Worm (Caenorhabditis elegans) whole organism, L2 larva: ENCODE results near the gene C54F6.6.

Experiments
- C34F6.9 ChIP-seq: fragments of 150-350 bp; optimal IDR thresholded peaks from 2 replicates; lab custom pipeline; 2014; ENCODE audit warnings: missing biosample characterization, missing genetic modification characterization
- F13H6.1 ChIP-seq: sonication (generic microtip); optimal IDR thresholded peaks from 2 replicates; lab custom pipeline; 2016; ENCODE audit warnings: missing genetic modification characterization, missing compliant biosample characterization
- R02D3.7 ChIP-seq: fragments of 150-350 bp; optimal IDR thresholded peaks from 2 replicates; lab custom pipeline; 2014; ENCODE audit warnings: missing biosample characterization, missing genetic modification characterization
- Y55F3AM.14 ChIP-seq: fragments of 200-800 bp; sonication (Bioruptor generic); optimal IDR thresholded peaks from 2 replicates; lab custom pipeline; 2018; ENCODE audit warnings: mild to moderate bottlenecking, missing genetic modification characterization, missing compliant biosample characterization
- ZK546.5 ChIP-seq: sonication (generic microtip); optimal IDR thresholded peaks from 2 replicates; lab custom pipeline; 2017; ENCODE audit warnings: missing biosample characterization, missing genetic modification characterization
- aly-2 ChIP-seq: fragments of 150-350 bp; optimal IDR thresholded peaks from 2 replicates; lab custom pipeline; 2014; ENCODE audit warnings: missing biosample characterization, missing genetic modification characterization
- ama-1 ChIP-seq: fragments of 150-350 bp; optimal IDR thresholded peaks from 2 replicates; lab custom pipeline; 2018; ENCODE audit warnings: inconsistent platforms
- blmp-1 ChIP-seq: sonication (generic microtip); optimal IDR thresholded peaks from 2 replicates; lab custom pipeline; 2017; ENCODE audit warnings: missing genetic modification characterization, mild to moderate bottlenecking, missing compliant biosample characterization, antibody characterized with exemption, moderate library complexity; ENCODE audit not compliant: insufficient read depth
- ceh-16 ChIP-seq: fragments of 150-350 bp; optimal IDR thresholded peaks from 2 replicates; lab custom pipeline; 2014; ENCODE audit warnings: missing biosample characterization, missing genetic modification characterization
- ceh-82 ChIP-seq: fragments of 150-350 bp; optimal IDR thresholded peaks from 2 replicates; lab custom pipeline; 2014; ENCODE audit warnings: missing biosample characterization, missing genetic modification characterization
- dmd-4 ChIP-seq: sonication (generic microtip); optimal IDR thresholded peaks from 2 replicates; lab custom pipeline; 2017; ENCODE audit warnings: missing biosample characterization, missing genetic modification characterization
- egl-27 ChIP-seq: sonication (generic microtip); optimal IDR thresholded peaks from 3 replicates; lab custom pipeline; 2017; ENCODE audit warnings: missing biosample characterization, missing genetic modification reagents, missing genetic modification characterization
- fos-1 ChIP-seq: fragments of 150-350 bp; optimal IDR thresholded peaks from 2 replicates; lab custom pipeline; 2014; ENCODE audit warnings: missing biosample characterization, missing genetic modification characterization
- gmeb-1 ChIP-seq: fragments of 150-350 bp; optimal IDR thresholded peaks from 2 replicates; lab custom pipeline; 2014; ENCODE audit warnings: missing biosample characterization, missing genetic modification characterization
- lin-39 ChIP-seq: fragments of 150-350 bp; optimal IDR thresholded peaks from 2 replicates; lab custom pipeline; 2014; ENCODE audit warnings: missing biosample characterization, missing genetic modification reagents, missing genetic modification characterization
- mbf-1 ChIP-seq: sonication (generic microtip); optimal IDR thresholded peaks from 2 replicates; lab custom pipeline; 2017; ENCODE audit warnings: missing biosample characterization, missing genetic modification characterization
- mdl-1 ChIP-seq, 2 experiments: fragments of 150-350 bp in 1 of 2; sonication (generic microtip) in 1 of 2; optimal IDR thresholded peaks; 2 replicates each; lab custom pipeline; 2017; ENCODE audit warnings: missing biosample characterization in 2 of 2, missing genetic modification characterization in 2 of 2
- nhr-11 ChIP-seq: fragments of 150-350 bp; optimal IDR thresholded peaks from 2 replicates; lab custom pipeline; 2014; ENCODE audit warnings: missing biosample characterization, missing genetic modification characterization
- nhr-21 ChIP-seq: fragments of 150-350 bp; optimal IDR thresholded peaks from 2 replicates; lab custom pipeline; 2014; ENCODE audit warnings: missing biosample characterization, missing genetic modification characterization
- nhr-23 ChIP-seq: fragments of 150-350 bp; optimal IDR thresholded peaks from 2 replicates; lab custom pipeline; 2014; ENCODE audit warnings: missing biosample characterization, missing genetic modification reagents, missing genetic modification characterization
- nhr-237 ChIP-seq: fragments of 150-350 bp; optimal IDR thresholded peaks from 2 replicates; lab custom pipeline; 2014; ENCODE audit warnings: missing biosample characterization, missing genetic modification characterization
- nhr-25 ChIP-seq: fragments of 150-350 bp; sonication (generic microtip); optimal IDR thresholded peaks from 3 replicates; lab custom pipeline; 2014; ENCODE audit warnings: missing biosample characterization, missing genetic modification characterization
- nhr-6 ChIP-seq: fragments of 150-350 bp; optimal IDR thresholded peaks from 2 replicates; lab custom pipeline; 2014; ENCODE audit warnings: missing biosample characterization, missing genetic modification characterization
- sem-4 ChIP-seq: fragments of 150-350 bp; optimal IDR thresholded peaks from 2 replicates; lab custom pipeline; 2014; ENCODE audit warnings: missing biosample characterization, missing genetic modification reagents, missing genetic modification characterization
- snpc-4 ChIP-seq: fragments of 150-350 bp; optimal IDR thresholded peaks from 2 replicates; lab custom pipeline; 2014; ENCODE audit warnings: missing biosample characterization, missing genetic modification characterization
- unc-55 ChIP-seq: fragments of 150-350 bp; sonication (generic microtip); optimal IDR thresholded peaks from 3 replicates; lab custom pipeline; 2014; ENCODE audit warnings: missing biosample characterization, missing genetic modification reagents, missing genetic modification characterization
- unc-62 ChIP-seq: fragments of 150-350 bp; optimal IDR thresholded peaks from 2 replicates; lab custom pipeline; 2014; ENCODE audit warnings: missing biosample characterization, missing genetic modification reagents, missing genetic modification characterization
- zag-1 ChIP-seq: fragments of 150-350 bp; optimal IDR thresholded peaks from 2 replicates; lab custom pipeline; 2014; ENCODE audit warnings: missing biosample characterization, missing genetic modification characterization
- ztf-11 ChIP-seq: sonication (generic microtip); optimal IDR thresholded peaks from 2 replicates; lab custom pipeline; 2017; ENCODE audit warnings: missing biosample characterization, missing genetic modification characterization
- ztf-4 ChIP-seq: fragments of 150-350 bp; optimal IDR thresholded peaks from 2 replicates; lab custom pipeline; 2014; ENCODE audit warnings: missing biosample characterization, missing genetic modification characterization

C54F6.6 gene

ce11 chrV:7525695-7526094, 2.2 kb downstream of the C54F6.6 start, which contains the start of gene C54F6.18:
Gene C54F6.18 (plus strand): TSS chrV:7525995.
- TF ChIP-seq Y55F3AM.14 (GFP tag; lab: Kevin White, UChicago), result no peak
- no peak for TF ChIP-seq sem-4 (tag; lab: Kevin White, UChicago)
- TF ChIP-seq mdl-1 (tag; optimal IDR thresholded peaks at IDR 0.05; lab: Kevin White, UChicago), result no peak
- no peak for TF ChIP-seq nhr-21
- no peak for TF ChIP-seq ZK546.5
- no peak for TF ChIP-seq mbf-1 (tag; lab: Kevin White, UChicago)
- no peak for TF ChIP-seq ama-1 (lab: Kevin White, UChicago)
- no peak for TF ChIP-seq zag-1 (tag; lab: Kevin White, UChicago)
- no peak for TF ChIP-seq nhr-11
- no peak for TF ChIP-seq F13H6.1 (tag; lab: Kevin White, UChicago)
- no peak for TF ChIP-seq lin-39 (tag; lab: Kevin White, UChicago)
- TF ChIP-seq snpc-4 (tag; lab: Kevin White, UChicago), result no peak
- TF ChIP-seq dmd-4, result no peak
- TF ChIP-seq fos-1 (tag; lab: Kevin White, UChicago), result no peak
- TF ChIP-seq C34F6.9, result no peak
- no peak for TF ChIP-seq gmeb-1 (tag; lab: Kevin White, UChicago)
- TF ChIP-seq, all 48 proteins: peak for 0

ce11 chrV:7527153-7527552, 3.7 kb downstream of the C54F6.6 start, which contains the start of gene C54F6.17:
Gene C54F6.17 (plus strand): TSS chrV:7527453.
- TF ChIP-seq gmeb-1 (tag; lab: Kevin White, UChicago), result no peak
- TF ChIP-seq R02D3.7 (tag; lab: Kevin White, UChicago), result no peak
- TF ChIP-seq Y55F3AM.14 (GFP tag; lab: Kevin White, UChicago), result no peak
- no peak for TF ChIP-seq lin-39 (tag; lab: Kevin White, UChicago)
- TF ChIP-seq ama-1 (lab: Kevin White, UChicago), result no peak
- no peak for TF ChIP-seq nhr-237 (tag; lab: Kevin White, UChicago)
- TF ChIP-seq nhr-23 (tag; lab: Kevin White, UChicago), result no peak
- TF ChIP-seq unc-62 (GFP tag; lab: Kevin White, UChicago), result no peak
- TF ChIP-seq zag-1 (tag; lab: Kevin White, UChicago), result no peak

- TF ChIP-seq aly-2 (tag; lab: Kevin White, UChicago) (no peak), lin-39 (tag; lab: Kevin White, UChicago) (no peak), nhr-25 (no peak), mbf-1 (tag; lab: Kevin White, UChicago) (no peak), mdl-1 (tag; optimal IDR thresholded peaks at IDR 0.05; lab: Kevin White, UChicago) (no peak), ama-1 (lab: Kevin White, UChicago) (no peak)
Observed at ce11 chrV:7528816-7529215, 5.3 kb downstream of the C54F6.6 start, which contains the start of gene C54F6.5. Gene C54F6.5 (plus strand): TSS chrV:7529116.

ce11 chrV:7529840-7530239, 6.3 kb downstream of the C54F6.6 start, which contains the start of gene swt-2:
Gene swt-2 (plus strand): TSS chrV:7530140.
- TF ChIP-seq ceh-16 (tag; lab: Kevin White, UChicago) (no peak), nhr-6 (tag; lab: Kevin White, UChicago) (no peak), Y55F3AM.14 (GFP tag; lab: Kevin White, UChicago) (no peak), blmp-1 (tag; lab: Kevin White, UChicago) (no peak), ceh-82 (tag; lab: Kevin White, UChicago) (no peak), dmd-4 (no peak), snpc-4 (tag; lab: Kevin White, UChicago) (no peak), nhr-11 (no peak), unc-55 (GFP tag; lab: Kevin White, UChicago) (no peak), egl-27 (tag; lab: Kevin White, UChicago) (no peak), ZK546.5 (no peak), ztf-11 (no peak)

ce11 chrV:7532947-7533346, 9.5 kb downstream of the C54F6.6 start, which contains the start of gene C54F6.3:
Gene C54F6.3 (plus strand): TSS chrV:7533247.
- no peak for TF ChIP-seq gmeb-1 (tag; lab: Kevin White, UChicago)
- TF ChIP-seq egl-27 (tag; lab: Kevin White, UChicago), result no peak
- TF ChIP-seq nhr-21, result no peak
- no peak for TF ChIP-seq unc-55 (GFP tag; lab: Kevin White, UChicago)
- no peak for TF ChIP-seq C34F6.9

ce11 chrV:7538018-7538417, 14.5 kb downstream of the C54F6.6 start, which contains the start of gene C54F6.12:
Gene C54F6.12 (minus strand): TSS chrV:7538118.
- TF ChIP-seq ztf-4 (tag; lab: Kevin White, UChicago) (no peak), ztf-11 (no peak), ZK546.5 (no peak), F13H6.1 (tag; lab: Kevin White, UChicago) (no peak)
- TF ChIP-seq, all 48 proteins: peak for 0
